Worm (Caenorhabditis elegans) whole organism, young adult: ENCODE results near the gene C09G9.8.

Experiments
- B0019.2 ChIP-seq: fragments of 200-800 bp; sonication (Bioruptor generic); conservative IDR thresholded peaks from 2 replicates; pipeline ENCODE4 v1.3.6; 2022; ENCODE audit warnings: missing genetic modification reagents, missing genetic modification characterization, missing compliant biosample characterization
- B0035.1 ChIP-seq: sonication (generic microtip); optimal IDR thresholded peaks from 2 replicates; lab custom pipeline; 2016; ENCODE audit warnings: missing genetic modification characterization, mild to moderate bottlenecking, missing compliant biosample characterization, missing genotype, missing genetic modification reagents
- C06A6.2 ChIP-seq: fragments of 200-800 bp; sonication (Bioruptor generic); conservative IDR thresholded peaks from 2 replicates; pipeline ENCODE4 v1.3.6; 2022; ENCODE audit warnings: missing genetic modification characterization, missing compliant biosample characterization
- F10E7.11 ChIP-seq: sonication (generic microtip); optimal IDR thresholded peaks from 2 replicates; lab custom pipeline; 2017; ENCODE audit warnings: mild to moderate bottlenecking, missing genetic modification characterization, moderate library complexity, missing compliant biosample characterization
- F23B12.7 ChIP-seq: sonication (generic microtip); optimal IDR thresholded peaks from 2 replicates; lab custom pipeline; 2017; ENCODE audit warnings: missing genetic modification characterization, mild to moderate bottlenecking, missing compliant biosample characterization, antibody characterized with exemption, moderate library complexity; ENCODE audit not compliant: insufficient read depth
- F33H1.4 ChIP-seq: fragments of 200-800 bp; sonication (Bioruptor generic); IDR thresholded peaks from 2 replicates; pipeline ENCODE4 v1.3.6; 2022; ENCODE audit warnings: missing genetic modification reagents, missing genetic modification characterization, missing compliant biosample characterization
- F39B2.1 ChIP-seq: fragments of 200-800 bp; sonication (Bioruptor generic); IDR thresholded peaks from 2 replicates; pipeline ENCODE4 v1.3.6; 2022; ENCODE audit warnings: missing genetic modification reagents, missing genetic modification characterization, missing compliant biosample characterization
- F57C9.4 ChIP-seq: sonication (generic microtip); optimal IDR thresholded peaks from 2 replicates; lab custom pipeline; 2017; ENCODE audit warnings: mild to moderate bottlenecking, missing genetic modification characterization, missing compliant biosample characterization
- Y53G8AR.9 ChIP-seq: fragments of 200-800 bp; sonication (Bioruptor generic); conservative IDR thresholded peaks from 2 replicates; pipeline ENCODE4 v1.3.6; 2022; ENCODE audit warnings: missing genetic modification reagents, missing genetic modification characterization, missing compliant biosample characterization
- Y56A3A.18 ChIP-seq: fragments of 200-800 bp; sonication (Bioruptor generic); IDR thresholded peaks from 2 replicates; pipeline ENCODE4 v1.3.6; 2022; ENCODE audit warnings: missing genetic modification reagents, missing genetic modification characterization, missing compliant biosample characterization
- Y67H2A.10 ChIP-seq: fragments of 200-800 bp; sonication (Bioruptor generic); conservative IDR thresholded peaks from 2 replicates; pipeline ENCODE4 v1.3.6; 2022; ENCODE audit warnings: missing genetic modification reagents, missing genetic modification characterization, missing compliant biosample characterization
- Y79H2A.3 ChIP-seq: fragments of 200-800 bp; sonication (Bioruptor generic); conservative IDR thresholded peaks from 2 replicates; pipeline ENCODE4 v1.3.6; 2022; ENCODE audit warnings: missing genetic modification reagents, missing genetic modification characterization, missing compliant biosample characterization
- aptf-3 ChIP-seq: fragments of 200-800 bp; sonication (Bioruptor generic); IDR thresholded peaks from 2 replicates; pipeline ENCODE4 v1.3.6; 2022; ENCODE audit warnings: missing genetic modification characterization, missing compliant biosample characterization
- athp-1 ChIP-seq: sonication (generic microtip); optimal IDR thresholded peaks from 2 replicates; lab custom pipeline; 2017; ENCODE audit warnings: mild to moderate bottlenecking, missing genetic modification characterization, missing compliant biosample characterization
- attf-3 ChIP-seq: fragments of 200-800 bp; sonication (Bioruptor generic); conservative IDR thresholded peaks from 2 replicates; pipeline ENCODE4 v1.3.6; 2022; ENCODE audit warnings: missing genetic modification reagents, missing genetic modification characterization, missing compliant biosample characterization
- attf-5 ChIP-seq: fragments of 200-800 bp; sonication (Bioruptor generic); optimal IDR thresholded peaks from 2 replicates; lab custom pipeline; 2018; ENCODE audit warnings: mild to moderate bottlenecking, missing genetic modification characterization, missing compliant biosample characterization
- attf-6 ChIP-seq: fragments of 200-800 bp; sonication (Bioruptor generic); IDR thresholded peaks from 2 replicates; pipeline ENCODE4 v1.3.6; 2022; ENCODE audit warnings: missing genetic modification reagents, missing genetic modification characterization, missing compliant biosample characterization
- bed-2 ChIP-seq: fragments of 200-800 bp; sonication (Bioruptor generic); IDR thresholded peaks from 2 replicates; pipeline ENCODE4 v1.3.6; 2022; ENCODE audit warnings: missing genetic modification reagents, missing genetic modification characterization, missing compliant biosample characterization
- ceh-100 ChIP-seq: fragments of 200-800 bp; sonication (Bioruptor generic); IDR thresholded peaks from 2 replicates; pipeline ENCODE4 v1.3.6; 2022; ENCODE audit warnings: missing genetic modification reagents, missing genetic modification characterization, missing compliant biosample characterization
- ceh-58 ChIP-seq: fragments of 200-800 bp; sonication (Bioruptor generic); IDR thresholded peaks from 2 replicates; pipeline ENCODE4 v1.3.6; 2022; ENCODE audit warnings: missing genetic modification characterization, missing compliant biosample characterization
- ceh-79 ChIP-seq: sonication (generic microtip); optimal IDR thresholded peaks from 2 replicates; lab custom pipeline; 2017; ENCODE audit warnings: mild to moderate bottlenecking, missing genetic modification characterization, missing compliant biosample characterization
- chd-7 ChIP-seq: sonication (generic microtip); optimal IDR thresholded peaks from 2 replicates; lab custom pipeline; 2016; ENCODE audit warnings: mild to moderate bottlenecking, missing genetic modification characterization, moderate library complexity, missing compliant biosample characterization
- die-1 ChIP-seq: sonication (generic microtip); optimal IDR thresholded peaks from 2 replicates; lab custom pipeline; 2016; ENCODE audit warnings: missing genotype, mild to moderate bottlenecking, missing genetic modification characterization, missing compliant biosample characterization
- dpff-1 ChIP-seq: sonication (generic microtip); optimal IDR thresholded peaks from 2 replicates; lab custom pipeline; 2017; ENCODE audit warnings: mild to moderate bottlenecking, missing genetic modification characterization, missing compliant biosample characterization
- hlh-26 ChIP-seq: fragments of 200-800 bp; sonication (Bioruptor generic); conservative IDR thresholded peaks from 2 replicates; pipeline ENCODE4 v1.3.6; 2022; ENCODE audit warnings: missing genetic modification reagents, missing genetic modification characterization, missing compliant biosample characterization
- hmg-1.2 ChIP-seq: fragments of 200-800 bp; sonication (Bioruptor generic); IDR thresholded peaks from 2 replicates; pipeline ENCODE4 v1.3.6; 2022; ENCODE audit warnings: missing genetic modification reagents, missing genetic modification characterization, missing compliant biosample characterization
- let-607 ChIP-seq, 2 experiments: fragments of 200-800 bp in 1 of 2; sonication (Bioruptor generic) in 1 of 2; sonication (generic microtip) in 1 of 2; optimal IDR thresholded peaks; 2 replicates each; lab custom pipeline; 2016 to 2018; ENCODE audit warnings: mild to moderate bottlenecking in 2 of 2, missing compliant biosample characterization in 2 of 2, missing genetic modification characterization in 2 of 2, moderate library complexity in 2 of 2, missing genotype in 1 of 2
- lin-40 ChIP-seq: sonication (generic microtip); optimal IDR thresholded peaks from 2 replicates; lab custom pipeline; 2016; ENCODE audit warnings: missing genetic modification characterization, mild to moderate bottlenecking, missing compliant biosample characterization, missing genotype, missing genetic modification reagents
- madf-10 ChIP-seq: sonication (generic microtip); optimal IDR thresholded peaks from 2 replicates; lab custom pipeline; 2016; ENCODE audit warnings: mild to moderate bottlenecking, missing genetic modification characterization, missing compliant biosample characterization
- madf-6 ChIP-seq: fragments of 200-800 bp; sonication (Bioruptor generic); IDR thresholded peaks from 2 replicates; pipeline ENCODE4 v1.3.6; 2022; ENCODE audit warnings: missing genetic modification reagents, missing genetic modification characterization, missing compliant biosample characterization
- mcd-1 ChIP-seq: fragments of 200-800 bp; sonication (Bioruptor generic); IDR thresholded peaks from 2 replicates; pipeline ENCODE4 v1.3.6; 2022; ENCODE audit warnings: missing genetic modification reagents, missing genetic modification characterization, missing compliant biosample characterization
- nhr-120 ChIP-seq: fragments of 200-800 bp; sonication (Bioruptor generic); IDR thresholded peaks from 2 replicates; pipeline ENCODE4 v1.3.6; 2022; ENCODE audit warnings: missing genetic modification characterization, missing compliant biosample characterization
- nhr-90 ChIP-seq: sonication (generic microtip); optimal IDR thresholded peaks from 2 replicates; lab custom pipeline; 2016; ENCODE audit warnings: missing genotype, mild to moderate bottlenecking, missing genetic modification characterization, missing compliant biosample characterization
- pha-4 ChIP-seq: fragments of 150-350 bp; sonication (generic microtip); optimal IDR thresholded peaks from 2 replicates; lab custom pipeline; 2014; ENCODE audit warnings: missing biosample characterization, missing genetic modification reagents, missing genetic modification characterization
- rcor-1 ChIP-seq: fragments of 200-800 bp; sonication (Bioruptor generic); IDR thresholded peaks from 2 replicates; pipeline ENCODE4 v1.3.6; 2022; ENCODE audit warnings: missing genetic modification reagents, missing genetic modification characterization, missing compliant biosample characterization
- repo-1 ChIP-seq: sonication (generic microtip); optimal IDR thresholded peaks from 2 replicates; lab custom pipeline; 2017; ENCODE audit warnings: mild to moderate bottlenecking, missing genetic modification characterization, missing compliant biosample characterization
- snpc-1.3 ChIP-seq: sonication (generic microtip); optimal IDR thresholded peaks from 2 replicates; lab custom pipeline; 2017; ENCODE audit warnings: missing genetic modification characterization, mild to moderate bottlenecking, missing compliant biosample characterization, antibody characterized with exemption, moderate library complexity, missing genotype, missing genetic modification reagents; ENCODE audit not compliant: insufficient read depth
- somi-1 ChIP-seq: fragments of 200-800 bp; sonication (Bioruptor generic); optimal IDR thresholded peaks from 2 replicates; lab custom pipeline; 2018; ENCODE audit warnings: mild to moderate bottlenecking, missing genetic modification characterization, missing compliant biosample characterization
- sptf-2 ChIP-seq: fragments of 200-800 bp; sonication (Bioruptor generic); optimal IDR thresholded peaks from 2 replicates; lab custom pipeline; 2018; ENCODE audit warnings: mild to moderate bottlenecking, missing genetic modification characterization, missing compliant biosample characterization
- tbx-9 ChIP-seq: sonication (generic microtip); optimal IDR thresholded peaks from 2 replicates; lab custom pipeline; 2016; ENCODE audit warnings: borderline replicate concordance, missing genetic modification characterization, inconsistent platforms, missing compliant biosample characterization
- unc-62 ChIP-seq: fragments of 150-350 bp; optimal IDR thresholded peaks from 2 replicates; lab custom pipeline; 2014; ENCODE audit warnings: missing biosample characterization, missing genetic modification reagents, missing genetic modification characterization
- xnd-1 ChIP-seq: sonication (generic microtip); optimal IDR thresholded peaks from 2 replicates; lab custom pipeline; 2016; ENCODE audit warnings: missing genotype, missing genetic modification reagents, missing genetic modification characterization, missing compliant biosample characterization
- zfh-2 ChIP-seq: fragments of 200-800 bp; sonication (Bioruptor generic); conservative IDR thresholded peaks from 2 replicates; pipeline ENCODE4 v1.3.6; 2022; ENCODE audit warnings: missing genetic modification reagents, missing genetic modification characterization, missing compliant biosample characterization
- zim-3 ChIP-seq: sonication (generic microtip); optimal IDR thresholded peaks from 2 replicates; lab custom pipeline; 2017; ENCODE audit warnings: mild to moderate bottlenecking, missing genetic modification characterization, moderate library complexity, missing compliant biosample characterization
- ztf-18 ChIP-seq: sonication (generic microtip); optimal IDR thresholded peaks from 2 replicates; lab custom pipeline; 2016; ENCODE audit warnings: missing genotype, mild to moderate bottlenecking, missing genetic modification characterization, missing compliant biosample characterization
- ztf-22 ChIP-seq: fragments of 200-800 bp; sonication (Bioruptor generic); optimal IDR thresholded peaks from 2 replicates; lab custom pipeline; 2018; ENCODE audit warnings: mild to moderate bottlenecking, missing genetic modification characterization, moderate library complexity, missing compliant biosample characterization
- ztf-25 ChIP-seq: fragments of 200-800 bp; sonication (Bioruptor generic); IDR thresholded peaks from 2 replicates; pipeline ENCODE4 v1.3.6; 2022; ENCODE audit warnings: missing genetic modification reagents, missing genetic modification characterization, missing compliant biosample characterization
- ztf-6 ChIP-seq: fragments of 200-800 bp; sonication (Bioruptor generic); IDR thresholded peaks from 2 replicates; pipeline ENCODE4 v1.3.6; 2022; ENCODE audit warnings: missing genetic modification reagents, missing genetic modification characterization, missing compliant biosample characterization

C09G9.8 gene

ce11 chrIV:8927093-8927492 lies 45.8 kb downstream of the C09G9.8 start (continued):
- peak; percentile 90 for TF ChIP-seq attf-5 (GFP tag; lab: Kevin White, UChicago)
- TF ChIP-seq madf-10 (tag; lab: Kevin White, UChicago), result peak; percentile 89
- TF ChIP-seq snpc-1.3 (tag; lab: Kevin White, UChicago), result peak; percentile 95
- peak; percentile 74 for TF ChIP-seq ceh-100
- no peak for TF ChIP-seq ztf-6 (GFP tag; lab: Robert Waterston, UW)
- peak; percentile 70 for TF ChIP-seq somi-1 (GFP tag; lab: Kevin White, UChicago)
- TF ChIP-seq nhr-120, result peak; percentile 89; the same call in 1 of the 2 replicates
- TF ChIP-seq madf-6 (GFP tag; lab: Robert Waterston, UW), result peak; percentile 74
- TF ChIP-seq hlh-26 (GFP tag; lab: Robert Waterston, UW), result no peak
- peak; percentile 62; the same call in 1 of the 2 replicates for TF ChIP-seq ztf-25 (GFP tag; lab: Robert Waterston, UW)
- peak; percentile 78 for TF ChIP-seq hmg-1.2 (GFP tag; lab: Robert Waterston, UW)
- TF ChIP-seq zim-3 (tag; lab: Kevin White, UChicago), result peak; percentile 95
- peak; percentile 87 for TF ChIP-seq attf-3 (GFP tag; lab: Robert Waterston, UW)
- peak; percentile 42 for TF ChIP-seq xnd-1 (tag; lab: Kevin White, UChicago)
- peak; percentile 79 for TF ChIP-seq mcd-1 (GFP tag; lab: Robert Waterston, UW)
- 0 out of 2 replicates have a peak, but pooled peaks have one; percentile 43 for TF ChIP-seq B0019.2 (GFP tag; lab: Robert Waterston, UW)
- no peak for TF ChIP-seq pha-4 (tag; lab: Kevin White, UChicago)
- TF ChIP-seq ztf-22, result peak; percentile 68
- TF ChIP-seq let-607 (tag; optimal IDR thresholded peaks at IDR 0.05; lab: Kevin White, UChicago), result peak; percentile 54 to 64
- peak; percentile 92 for TF ChIP-seq F23B12.7 (tag; lab: Kevin White, UChicago)
- peak; percentile 91 for TF ChIP-seq rcor-1
- peak; percentile 84 for TF ChIP-seq lin-40 (tag; lab: Kevin White, UChicago)
- peak; percentile 87 for TF ChIP-seq F57C9.4 (tag; lab: Kevin White, UChicago)
- no peak; the same call in 1 of the 2 replicates for TF ChIP-seq zfh-2 (GFP tag; lab: Robert Waterston, UW)
- peak; percentile 95 for TF ChIP-seq sptf-2 (GFP tag; lab: Kevin White, UChicago)
- TF ChIP-seq C06A6.2 (GFP tag; lab: Robert Waterston, UW), result peak; percentile 73; the same call in 1 of the 2 replicates
- 0 out of 2 replicates have a peak, but pooled peaks have one; percentile 30 for TF ChIP-seq ceh-58
- TF ChIP-seq unc-62 (GFP tag; lab: Kevin White, UChicago), result no peak
- TF ChIP-seq ztf-18 (tag; lab: Kevin White, UChicago), result peak; percentile 89
- peak; percentile 85 for TF ChIP-seq Y56A3A.18
- peak; percentile 84; the same call in 1 of the 2 replicates for TF ChIP-seq aptf-3 (GFP tag; lab: Robert Waterston, UW)
- TF ChIP-seq tbx-9, result peak; percentile 89
- 0 out of 2 replicates have a peak, but pooled peaks have one; percentile 51 for TF ChIP-seq Y67H2A.10 (GFP tag; lab: Robert Waterston, UW)
- peak; percentile 76 for TF ChIP-seq Y53G8AR.9 (GFP tag; lab: Robert Waterston, UW)
- TF ChIP-seq Y79H2A.3 (GFP tag; lab: Robert Waterston, UW), result peak; percentile 29; the same call in 1 of the 2 replicates
- peak; percentile 96 for TF ChIP-seq nhr-90 (tag; lab: Kevin White, UChicago)
- no peak for TF ChIP-seq bed-2 (GFP tag; lab: Robert Waterston, UW)
- TF ChIP-seq athp-1 (tag; lab: Kevin White, UChicago), result peak; percentile 96
- peak; percentile 92 for TF ChIP-seq F10E7.11
- peak; percentile 94 for TF ChIP-seq repo-1 (tag; lab: Kevin White, UChicago)
- peak; percentile 82 for TF ChIP-seq B0035.1
- peak; percentile 38 for TF ChIP-seq F33H1.4 (GFP tag; lab: Robert Waterston, UW)
- peak; percentile 94 for TF ChIP-seq ceh-79 (tag; lab: Kevin White, UChicago)
- TF ChIP-seq F39B2.1, result no peak
- peak; percentile 96 for TF ChIP-seq die-1 (tag; lab: Kevin White, UChicago)
- peak; percentile 85 for TF ChIP-seq dpff-1
- peak; percentile 94 for TF ChIP-seq chd-7 (tag; lab: Kevin White, UChicago)
- peak; percentile 48; the same call in 1 of the 2 replicates for TF ChIP-seq attf-6
